Fruit fly (Drosophila melanogaster): ENCODE data around the gene Phyhd1.

Gene Phyhd1

DNA sequence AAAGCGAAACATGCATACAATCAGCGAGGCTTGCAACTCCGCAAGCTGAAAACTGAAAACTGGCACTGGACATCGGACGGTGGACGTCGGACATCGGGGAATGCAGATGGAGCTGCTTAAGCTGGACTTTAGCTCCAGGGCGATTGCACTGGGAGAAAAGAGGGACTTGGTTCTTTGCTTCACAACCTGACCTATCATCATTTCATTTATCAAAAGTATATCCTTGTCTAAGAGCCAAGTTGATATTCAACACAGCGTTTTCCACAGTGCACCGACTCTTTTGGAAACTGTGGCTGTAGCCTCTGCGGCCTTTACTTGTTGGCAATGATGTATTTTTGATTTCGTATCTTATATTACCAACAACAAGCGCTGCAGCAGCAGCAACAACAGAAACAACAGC is 46.9 kb downstream of the Phyhd1 start (continued):
- TF ChIP-seq Sox102F (GFP tag; optimal IDR thresholded peaks at IDR 0.05) (peak; percentile 71), CG34406 (GFP tag; optimal IDR thresholded peaks at IDR 0.05) (peak; percentile 43), Hr38 (GFP tag; optimal IDR thresholded peaks at IDR 0.05) (no peak), CG9139 (GFP tag; optimal IDR thresholded peaks at IDR 0.05) (peak; percentile 62), Eip75B (GFP tag; optimal IDR thresholded peaks at IDR 0.05) (peak; percentile 40), acj6 (GFP tag; optimal IDR thresholded peaks at IDR 0.05) (peak; percentile 58), CG11902 (GFP tag; optimal IDR thresholded peaks at IDR 0.05) (peak; percentile 57), Eip78C (GFP tag) (peak; percentile 87), CG10669 (GFP tag; optimal IDR thresholded peaks at IDR 0.05) (peak; percentile 57), vri (GFP tag; optimal IDR thresholded peaks at IDR 0.05) (peak; percentile 50), salr (GFP tag; optimal IDR thresholded peaks at IDR 0.05) (peak; percentile 34 to 51), Hr4 (GFP tag; optimal IDR thresholded peaks at IDR 0.05) (peak; percentile 71), CG11762 (GFP tag; optimal IDR thresholded peaks at IDR 0.05; ENCODE audit: insufficient read depth) (peak; percentile 39)

DNA sequence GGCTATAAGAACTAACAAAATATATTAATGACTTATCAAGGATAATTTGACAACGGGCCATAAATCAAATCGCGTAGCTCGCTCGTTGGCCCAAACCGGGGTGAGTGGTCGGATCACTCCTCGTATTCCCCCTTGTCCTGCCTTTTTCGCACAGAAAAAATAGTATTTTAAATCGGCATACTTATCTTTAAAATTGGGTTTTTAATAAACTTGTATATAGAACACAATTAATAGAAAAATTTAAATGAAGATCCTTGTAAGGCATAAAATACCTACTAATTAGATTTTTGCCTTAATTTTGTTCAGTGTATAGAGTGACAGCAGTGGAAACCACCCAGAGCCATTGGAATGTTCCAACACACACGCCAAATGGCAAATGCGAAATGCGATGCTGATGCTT is 48.9 kb downstream of the Phyhd1 start:
- peak; percentile 5 for TF ChIP-seq CG6276 (GFP tag; optimal IDR thresholded peaks at IDR 0.05)
- TF ChIP-seq CG6792 (GFP tag; optimal IDR thresholded peaks at IDR 0.05): no peak
- no peak for TF ChIP-seq dsx (GFP tag; optimal IDR thresholded peaks at IDR 0.05; ENCODE audit: poor library complexity, severe bottlenecking)
- no peak for TF ChIP-seq CG9139 (GFP tag; optimal IDR thresholded peaks at IDR 0.05)
- no peak for TF ChIP-seq Lpt (GFP tag; optimal IDR thresholded peaks at IDR 0.05)
- TF ChIP-seq Eip75B (GFP tag; optimal IDR thresholded peaks at IDR 0.05): peak; percentile 24
- no peak for TF ChIP-seq CG8632 (GFP tag; optimal IDR thresholded peaks at IDR 0.05)
- no peak for TF ChIP-seq CG34406 (GFP tag; optimal IDR thresholded peaks at IDR 0.05)
- TF ChIP-seq CG16779 (tag; optimal IDR thresholded peaks at IDR 0.05): no peak
- peak; percentile 22 for TF ChIP-seq Hr39 (GFP tag; optimal IDR thresholded peaks at IDR 0.05)
- TF ChIP-seq Gug (GFP tag; IDR thresholded peaks at IDR 0.05): peak; percentile 26; the same call in 1 of the 2 replicates
- TF ChIP-seq Eip93F (GFP tag; optimal IDR thresholded peaks at IDR 0.05): no peak
- TF ChIP-seq CG31627 (GFP tag; optimal IDR thresholded peaks at IDR 0.05): peak; percentile 27
- peak; percentile 24 for TF ChIP-seq Sox14 (GFP tag; optimal IDR thresholded peaks at IDR 0.05)
- TF ChIP-seq CG3919 (GFP tag; optimal IDR thresholded peaks at IDR 0.05): peak; percentile 13
- no peak for TF ChIP-seq fkh (GFP tag; optimal IDR thresholded peaks at IDR 0.05)
- TF ChIP-seq CG10631 (GFP tag; optimal IDR thresholded peaks at IDR 0.05): peak; percentile 35
- TF ChIP-seq topi (GFP tag; optimal IDR thresholded peaks at IDR 0.05): peak; percentile 41
- no peak for TF ChIP-seq CG11902 (GFP tag; optimal IDR thresholded peaks at IDR 0.05)
- TF ChIP-seq cyc (GFP tag; optimal IDR thresholded peaks at IDR 0.05): peak; percentile 41
- no peak for TF ChIP-seq ss (GFP tag; optimal IDR thresholded peaks at IDR 0.05)
- peak; percentile 48 for TF ChIP-seq lz (GFP tag; optimal IDR thresholded peaks at IDR 0.05)
- TF ChIP-seq CG7368 (GFP tag; optimal IDR thresholded peaks at IDR 0.05): no peak
- TF ChIP-seq CG8119 (GFP tag; IDR thresholded peaks at IDR 0.05): peak; percentile 38; the same call in 1 of the 3 replicates
- TF ChIP-seq achi (GFP tag; optimal IDR thresholded peaks at IDR 0.05): peak; percentile 34
- no peak for TF ChIP-seq acj6 (GFP tag; optimal IDR thresholded peaks at IDR 0.05)
- no peak for TF ChIP-seq Hr38 (GFP tag; optimal IDR thresholded peaks at IDR 0.05)
- peak; percentile 31 for TF ChIP-seq CG32006 (GFP tag; optimal IDR thresholded peaks at IDR 0.05)
- TF ChIP-seq Sox102F (GFP tag; optimal IDR thresholded peaks at IDR 0.05): peak; percentile 33
- peak; percentile 13 for TF ChIP-seq Smox (GFP tag; optimal IDR thresholded peaks at IDR 0.05)
- TF ChIP-seq esn (GFP tag; optimal IDR thresholded peaks at IDR 0.05): peak; percentile 58
- TF ChIP-seq CG4318 (GFP tag; optimal IDR thresholded peaks at IDR 0.05): peak; percentile 14
- no peak for TF ChIP-seq CG10669 (GFP tag; optimal IDR thresholded peaks at IDR 0.05)
- TF ChIP-seq Sox15 (GFP tag; optimal IDR thresholded peaks at IDR 0.05): no peak
- TF ChIP-seq OdsH (GFP tag; optimal IDR thresholded peaks at IDR 0.05): peak; percentile 10
- no peak for TF ChIP-seq CG1621 (tag; optimal IDR thresholded peaks at IDR 0.05)
- peak; percentile 13 for TF ChIP-seq vri (GFP tag; optimal IDR thresholded peaks at IDR 0.05)
- no peak for TF ChIP-seq spab (GFP tag; optimal IDR thresholded peaks at IDR 0.05)
- TF ChIP-seq CG6808 (GFP tag; optimal IDR thresholded peaks at IDR 0.05): no peak
- TF ChIP-seq Eip78C (GFP tag): peak; percentile 44
- no peak for TF ChIP-seq net (GFP tag; optimal IDR thresholded peaks at IDR 0.05)
- TF ChIP-seq svp (GFP tag): peak; percentile 72
- no peak for TF ChIP-seq CG8319 (GFP tag; optimal IDR thresholded peaks at IDR 0.05)
- TF ChIP-seq CG3032 (tag; optimal IDR thresholded peaks at IDR 0.05): no peak
- TF ChIP-seq fd85E (GFP tag; optimal IDR thresholded peaks at IDR 0.05): no peak
- TF ChIP-seq CG11294 (GFP tag; IDR thresholded peaks at IDR 0.05): no peak
